Worm (Caenorhabditis elegans): ENCODE data around the gene F28A10.7.

ce11 chrII:820519-820918, 25.0 kb downstream of the F28A10.7 start, which contains the start of gene F46F5.7:
- TF ChIP-seq fkh-8 (tag; optimal IDR thresholded peaks at IDR 0.05) (no peak), ztf-4 (tag; optimal IDR thresholded peaks at IDR 0.05) (no peak), F16B12.6 (tag; optimal IDR thresholded peaks at IDR 0.05) (no peak), lin-13 (GFP tag; optimal IDR thresholded peaks at IDR 0.05) (no peak), zag-1 (tag; optimal IDR thresholded peaks at IDR 0.05) (no peak), mab-9 (GFP tag; IDR thresholded peaks at IDR 0.05) (no peak), unc-130 (tag; optimal IDR thresholded peaks at IDR 0.05) (no peak)
